Fruit fly (Drosophila melanogaster): ENCODE results near the gene Dref.
A peak's percentile ranks its signal among the peaks of the same experiment; 100 is the strongest.

The Dref gene

DNA sequence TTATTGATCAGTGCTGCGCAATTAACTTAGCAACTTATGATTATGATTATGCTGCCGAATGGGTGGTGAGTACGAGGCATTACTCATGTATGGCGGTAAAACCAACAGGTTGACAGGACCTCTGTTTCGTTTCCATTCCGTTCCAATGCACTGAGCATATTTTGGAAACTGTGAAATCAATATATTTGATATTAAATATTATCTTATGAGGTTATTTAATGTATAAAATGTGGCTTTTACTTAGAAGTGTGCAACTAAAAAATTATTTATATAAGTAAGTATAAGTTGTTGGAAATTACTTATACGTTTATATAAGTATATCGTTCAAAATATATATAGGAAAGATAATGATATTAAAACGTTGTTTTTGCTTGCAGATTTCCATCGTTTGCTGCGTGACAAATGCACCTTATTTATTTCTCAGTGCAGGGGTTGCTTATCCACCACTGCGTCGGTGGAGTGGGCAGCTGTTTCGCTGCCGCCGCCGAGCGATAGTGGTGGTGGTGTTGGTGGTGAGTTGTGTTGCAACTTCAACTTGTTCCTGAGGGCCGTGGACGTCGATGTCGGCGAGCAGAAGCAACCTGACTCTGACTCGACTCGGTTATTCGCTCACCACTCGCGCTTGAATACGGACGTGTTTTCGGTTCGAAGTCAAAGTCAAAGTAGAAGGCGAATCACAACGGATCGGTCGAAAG, 17.2 kb upstream of the Dref start, which contains the start of gene bib (continued):
- TF ChIP-seq dan (GFP tag; IDR thresholded peaks at IDR 0.05): peak; percentile 55; the same call in 1 of the 2 replicates
- peak; percentile 95 for TF ChIP-seq CG15696 (tag; optimal IDR thresholded peaks at IDR 0.05)
- TF ChIP-seq CG5245 (GFP tag; optimal IDR thresholded peaks at IDR 0.05): peak; percentile 53
- no peak for TF ChIP-seq CG11247 (GFP tag; IDR thresholded peaks at IDR 0.05)
- 0 out of 3 replicates have a peak, but pooled peaks have one; percentile 61 for TF ChIP-seq ase (GFP tag; IDR thresholded peaks at IDR 0.05)
- peak in 1 of 2 experiments; percentile 2 for TF ChIP-seq Dfd (GFP tag; optimal IDR thresholded peaks at IDR 0.05)
- TF ChIP-seq lbe (GFP tag; optimal IDR thresholded peaks at IDR 0.05): peak; percentile 82
- peak; percentile 94 for TF ChIP-seq gem (tag; optimal IDR thresholded peaks at IDR 0.05)
- peak; percentile 87 for TF ChIP-seq grau (tag; optimal IDR thresholded peaks at IDR 0.05)
- peak; percentile 71 for TF ChIP-seq CG2116 (GFP tag; optimal IDR thresholded peaks at IDR 0.05)
- peak; percentile 95 for TF ChIP-seq CG17829 (tag; optimal IDR thresholded peaks at IDR 0.05)
- TF ChIP-seq mirr (GFP tag; optimal IDR thresholded peaks at IDR 0.05): peak; percentile 9
- peak; percentile 38; the same call in 1 of the 3 replicates for TF ChIP-seq CG7357 (GFP tag; IDR thresholded peaks at IDR 0.05)
- no peak for TF ChIP-seq Atf-2 (GFP tag; optimal IDR thresholded peaks at IDR 0.05)
- TF ChIP-seq ems (GFP tag; optimal IDR thresholded peaks at IDR 0.05): peak; percentile 19
- no peak; the same call in 1 of the 2 replicates for TF ChIP-seq E2f2 (GFP tag; IDR thresholded peaks at IDR 0.05)
- peak; percentile 78 for TF ChIP-seq fd102C (GFP tag; optimal IDR thresholded peaks at IDR 0.05)
- no peak for TF ChIP-seq da (GFP tag; optimal IDR thresholded peaks at IDR 0.05)
- TF ChIP-seq chm (GFP tag; IDR thresholded peaks at IDR 0.05): peak; percentile 85
- TF ChIP-seq CG10431 (GFP tag; optimal IDR thresholded peaks at IDR 0.05): peak; percentile 85
- 0 out of 2 replicates have a peak, but pooled peaks have one; percentile 42 for TF ChIP-seq CG16779 (GFP tag; IDR thresholded peaks at IDR 0.05)
- TF ChIP-seq CG3163 (GFP tag; optimal IDR thresholded peaks at IDR 0.05): no peak
- TF ChIP-seq kah (GFP tag; optimal IDR thresholded peaks at IDR 0.05): peak; percentile 41
- peak; percentile 73 for TF ChIP-seq oc (tag; optimal IDR thresholded peaks at IDR 0.05)
- peak; percentile 67 for TF ChIP-seq CG6854 (GFP tag; optimal IDR thresholded peaks at IDR 0.05)
- TF ChIP-seq sens (GFP tag): peak; percentile 72
- TF ChIP-seq CG10267 (tag; optimal IDR thresholded peaks at IDR 0.05): peak; percentile 89
- peak; percentile 35 for TF ChIP-seq Bdp1 (GFP tag; optimal IDR thresholded peaks at IDR 0.05)
- no peak for TF ChIP-seq CG7963 (GFP tag; IDR thresholded peaks at IDR 0.05; ENCODE audit: partially characterized antibody)
- TF ChIP-seq bigmax (GFP tag; optimal IDR thresholded peaks at IDR 0.05): no peak
- TF ChIP-seq wdn (GFP tag; IDR thresholded peaks at IDR 0.05): 0 out of 2 replicates have a peak, but pooled peaks have one; percentile 20
- peak; percentile 57; the same call in 1 of the 2 replicates for TF ChIP-seq CG10366 (GFP tag; IDR thresholded peaks at IDR 0.05)
- TF ChIP-seq CG4360 (GFP tag; IDR thresholded peaks at IDR 0.05): peak; percentile 39; the same call in 1 of the 2 replicates
- peak; percentile 4 for TF ChIP-seq mam (GFP tag; optimal IDR thresholded peaks at IDR 0.05)
- no peak for TF ChIP-seq hkb (optimal IDR thresholded peaks at IDR 0.05)
- peak; percentile 65 for TF ChIP-seq hkb (GFP tag; IDR thresholded peaks at IDR 0.05)
- TF ChIP-seq Ptx1 (GFP tag; IDR thresholded peaks at IDR 0.05): peak; percentile 67
- no peak for TF ChIP-seq CG12744 (GFP tag; optimal IDR thresholded peaks at IDR 0.05)
- no peak for TF ChIP-seq ERR (GFP tag; optimal IDR thresholded peaks at IDR 0.05)
- TF ChIP-seq CG16863 (GFP tag; optimal IDR thresholded peaks at IDR 0.05): no peak
- peak; percentile 54 to 81 for TF ChIP-seq Hr51 (GFP tag; optimal IDR thresholded peaks at IDR 0.05)
- TF ChIP-seq twi (tag; optimal IDR thresholded peaks at IDR 0.05): peak; percentile 76
- peak; percentile 78 for TF ChIP-seq CG12104 (GFP tag; optimal IDR thresholded peaks at IDR 0.05)
- peak; percentile 48 for TF ChIP-seq peb (GFP tag; IDR thresholded peaks at IDR 0.05)
- TF ChIP-seq CG6175 (GFP tag; IDR thresholded peaks at IDR 0.05): peak; percentile 23; the same call in 1 of the 3 replicates
- TF ChIP-seq Optix (GFP tag; IDR thresholded peaks at IDR 0.05): no peak
- no peak for TF ChIP-seq Taf1 (GFP tag; IDR thresholded peaks at IDR 0.05)
- no peak for TF ChIP-seq nerfin-2 (GFP tag; IDR thresholded peaks at IDR 0.05; ENCODE audit: partially characterized antibody)
- TF ChIP-seq CG17802 (tag; optimal IDR thresholded peaks at IDR 0.05): peak; percentile 21
- no peak for TF ChIP-seq CG1647 (GFP tag; optimal IDR thresholded peaks at IDR 0.05)

Measured in whole organism, embryonic.